Worm (Caenorhabditis elegans) whole organism, L3 larva: Measurements from ENCODE around the gene D1044.6.

Experiments
- R02D3.7 ChIP-seq: fragments of 150-350 bp; optimal IDR thresholded peaks from 2 replicates; lab custom pipeline; 2014; ENCODE audit warnings: missing biosample characterization, missing genetic modification characterization
- ZK546.5 ChIP-seq: sonication (generic microtip); optimal IDR thresholded peaks from 2 replicates; lab custom pipeline; 2017; ENCODE audit warnings: missing biosample characterization, missing genetic modification characterization
- aly-2 ChIP-seq: fragments of 150-350 bp; optimal IDR thresholded peaks from 2 replicates; lab custom pipeline; 2014; ENCODE audit warnings: missing biosample characterization, missing genetic modification characterization
- ama-1 ChIP-seq: fragments of 150-350 bp; optimal IDR thresholded peaks from 2 replicates; lab custom pipeline; 2018
- ceh-16 ChIP-seq: sonication (generic microtip); optimal IDR thresholded peaks from 2 replicates; lab custom pipeline; 2017; ENCODE audit warnings: missing biosample characterization, missing genetic modification characterization
- ceh-28 ChIP-seq: fragments of 150-350 bp; optimal IDR thresholded peaks from 2 replicates; lab custom pipeline; 2014; ENCODE audit warnings: missing biosample characterization, missing genetic modification reagents, missing genetic modification characterization
- ceh-82 ChIP-seq: fragments of 150-350 bp; optimal IDR thresholded peaks from 2 replicates; lab custom pipeline; 2014; ENCODE audit warnings: missing biosample characterization, missing genetic modification characterization
- ceh-9 ChIP-seq: sonication (generic microtip); optimal IDR thresholded peaks from 2 replicates; lab custom pipeline; 2018; ENCODE audit warnings: missing biosample characterization, missing genetic modification characterization
- daf-12 ChIP-seq: fragments of 150-350 bp; optimal IDR thresholded peaks from 2 replicates; lab custom pipeline; 2014; ENCODE audit warnings: missing biosample characterization, missing genetic modification reagents, missing genetic modification characterization
- egl-27 ChIP-seq: sonication (generic microtip); optimal IDR thresholded peaks from 4 replicates; lab custom pipeline; 2017; ENCODE audit warnings: missing biosample characterization, missing genetic modification reagents, missing genetic modification characterization
- egl-5 ChIP-seq: fragments of 150-350 bp; optimal IDR thresholded peaks from 2 replicates; lab custom pipeline; 2017; ENCODE audit warnings: missing biosample characterization, missing genetic modification reagents, missing genetic modification characterization, inconsistent platforms
- elt-1 ChIP-seq: fragments of 150-350 bp; optimal IDR thresholded peaks from 2 replicates; lab custom pipeline; 2014; ENCODE audit warnings: missing biosample characterization, missing genetic modification characterization
- elt-2 ChIP-seq: sonication (generic microtip); optimal IDR thresholded peaks from 2 replicates; lab custom pipeline; 2016; ENCODE audit warnings: missing genetic modification reagents, mild to moderate bottlenecking, missing genetic modification characterization, missing compliant biosample characterization
- elt-3 ChIP-seq, 3 experiments: fragments of 150-350 bp in 1 of 3; sonication (generic microtip) in 2 of 3; optimal IDR thresholded peaks; 2 replicates in 2 of 3; 4 replicates in 1 of 3; lab custom pipeline; 2014 to 2017; ENCODE audit warnings: missing biosample characterization in 3 of 3, missing genetic modification characterization in 3 of 3
- eor-1 ChIP-seq, 2 experiments: fragments of 150-350 bp; optimal IDR thresholded peaks; 2 replicates each; lab custom pipeline; 2014 to 2018; ENCODE audit warnings: missing biosample characterization in 2 of 2, missing genetic modification characterization in 2 of 2
- fkh-10 ChIP-seq: sonication (generic microtip); optimal IDR thresholded peaks from 2 replicates; lab custom pipeline; 2017; ENCODE audit warnings: missing biosample characterization, missing genetic modification reagents, missing genetic modification characterization
- fkh-2 ChIP-seq: fragments of 150-350 bp; optimal IDR thresholded peaks from 2 replicates; lab custom pipeline; 2014; ENCODE audit warnings: missing biosample characterization, missing genetic modification reagents, missing genetic modification characterization
- fos-1 ChIP-seq: fragments of 150-350 bp; optimal IDR thresholded peaks from 2 replicates; lab custom pipeline; 2014; ENCODE audit warnings: missing biosample characterization, missing genetic modification characterization
- hmg-11 ChIP-seq: sonication (generic microtip); optimal IDR thresholded peaks from 2 replicates; lab custom pipeline; 2016; ENCODE audit warnings: missing genetic modification characterization, missing compliant biosample characterization
- jun-1 ChIP-seq: fragments of 150-350 bp; optimal IDR thresholded peaks from 2 replicates; lab custom pipeline; 2014; ENCODE audit warnings: missing biosample characterization, missing genetic modification reagents, missing genetic modification characterization
- lin-15B ChIP-seq: fragments of 150-350 bp; optimal IDR thresholded peaks from 2 replicates; lab custom pipeline; 2014; ENCODE audit warnings: missing biosample characterization, missing genetic modification characterization
- lin-39 ChIP-seq: fragments of 150-350 bp; optimal IDR thresholded peaks from 2 replicates; lab custom pipeline; 2018; ENCODE audit warnings: missing biosample characterization, missing genetic modification reagents, missing genetic modification characterization
- lsy-12 ChIP-seq: sonication (generic microtip); optimal IDR thresholded peaks from 2 replicates; lab custom pipeline; 2016; ENCODE audit warnings: mild to moderate bottlenecking, missing genetic modification characterization, missing compliant biosample characterization
- mdl-1 ChIP-seq: fragments of 150-350 bp; optimal IDR thresholded peaks from 2 replicates; lab custom pipeline; 2014; ENCODE audit warnings: missing biosample characterization, missing genetic modification characterization
- mml-1 ChIP-seq: fragments of 150-350 bp; sonication (generic microtip); optimal IDR thresholded peaks from 3 replicates; lab custom pipeline; 2014; ENCODE audit warnings: missing biosample characterization, missing genetic modification characterization
- nfya-1 ChIP-seq: sonication (generic microtip); optimal IDR thresholded peaks from 2 replicates; lab custom pipeline; 2017; ENCODE audit warnings: missing genetic modification characterization, mild to moderate bottlenecking, missing compliant biosample characterization, antibody characterized with exemption, moderate library complexity; ENCODE audit not compliant: insufficient read depth
- nhr-11 ChIP-seq: fragments of 150-350 bp; optimal IDR thresholded peaks from 2 replicates; lab custom pipeline; 2014; ENCODE audit warnings: missing biosample characterization, missing genetic modification characterization
- nhr-12 ChIP-seq: fragments of 150-350 bp; optimal IDR thresholded peaks from 2 replicates; lab custom pipeline; 2014; ENCODE audit warnings: missing biosample characterization, missing genetic modification characterization
- nhr-23 ChIP-seq: fragments of 150-350 bp; optimal IDR thresholded peaks from 2 replicates; lab custom pipeline; 2014; ENCODE audit warnings: missing biosample characterization, missing genetic modification reagents, missing genetic modification characterization
- nhr-237 ChIP-seq: fragments of 150-350 bp; optimal IDR thresholded peaks from 2 replicates; lab custom pipeline; 2014; ENCODE audit warnings: missing biosample characterization, missing genetic modification characterization
- nhr-25 ChIP-seq: sonication (generic microtip); optimal IDR thresholded peaks from 2 replicates; lab custom pipeline; 2017; ENCODE audit warnings: missing biosample characterization, missing genetic modification characterization
- nhr-28 ChIP-seq: fragments of 150-350 bp; optimal IDR thresholded peaks from 2 replicates; lab custom pipeline; 2014; ENCODE audit warnings: missing biosample characterization, missing genetic modification characterization
- nhr-43 ChIP-seq: sonication (generic microtip); optimal IDR thresholded peaks from 2 replicates; lab custom pipeline; 2016; ENCODE audit warnings: mild to moderate bottlenecking, missing genetic modification characterization, missing compliant biosample characterization; ENCODE audit not compliant: poor library complexity, severe bottlenecking
- nhr-67 ChIP-seq: fragments of 150-350 bp; optimal IDR thresholded peaks from 2 replicates; lab custom pipeline; 2014; ENCODE audit warnings: missing biosample characterization, missing genetic modification characterization
- nhr-76 ChIP-seq: fragments of 150-350 bp; sonication (generic microtip); optimal IDR thresholded peaks from 5 replicates; lab custom pipeline; 2014; ENCODE audit warnings: missing biosample characterization, missing genetic modification characterization
- nhr-77 ChIP-seq: fragments of 150-350 bp; optimal IDR thresholded peaks from 2 replicates; lab custom pipeline; 2014; ENCODE audit warnings: missing biosample characterization, missing genetic modification characterization
- pha-4 ChIP-seq: fragments of 150-350 bp; optimal IDR thresholded peaks from 2 replicates; lab custom pipeline; 2014; ENCODE audit warnings: missing biosample characterization, missing genetic modification reagents, missing genetic modification characterization
- pqm-1 ChIP-seq: fragments of 150-350 bp; optimal IDR thresholded peaks from 2 replicates; lab custom pipeline; 2017; ENCODE audit warnings: missing biosample characterization, missing genetic modification characterization, inconsistent platforms
- sea-2 ChIP-seq: fragments of 150-350 bp; sonication (generic microtip); optimal IDR thresholded peaks from 4 replicates; lab custom pipeline; 2014; ENCODE audit warnings: missing biosample characterization, missing genetic modification reagents, missing genetic modification characterization
- skn-1 ChIP-seq: fragments of 150-350 bp; optimal IDR thresholded peaks from 2 replicates; lab custom pipeline; 2014; ENCODE audit warnings: missing biosample characterization, missing genetic modification characterization
- snpc-4 ChIP-seq: fragments of 150-350 bp; optimal IDR thresholded peaks from 2 replicates; lab custom pipeline; 2014; ENCODE audit warnings: missing biosample characterization, missing genetic modification characterization
- tbx-2 ChIP-seq: sonication (generic microtip); optimal IDR thresholded peaks from 2 replicates; lab custom pipeline; 2016; ENCODE audit warnings: mild to moderate bottlenecking, missing genetic modification characterization, missing compliant biosample characterization
- unc-39 ChIP-seq: sonication (generic microtip); optimal IDR thresholded peaks from 4 replicates; lab custom pipeline; 2017; ENCODE audit warnings: missing biosample characterization, missing genetic modification characterization
- unc-62 ChIP-seq: fragments of 150-350 bp; sonication (generic microtip); optimal IDR thresholded peaks from 4 replicates; lab custom pipeline; 2014; ENCODE audit warnings: missing biosample characterization, missing genetic modification reagents, missing genetic modification characterization
- zag-1 ChIP-seq: fragments of 150-350 bp; optimal IDR thresholded peaks from 2 replicates; lab custom pipeline; 2014; ENCODE audit warnings: missing biosample characterization, missing genetic modification characterization
- ztf-11 ChIP-seq: fragments of 150-350 bp; optimal IDR thresholded peaks from 2 replicates; lab custom pipeline; 2014; ENCODE audit warnings: missing biosample characterization, missing genetic modification characterization
- ztf-4 ChIP-seq: fragments of 150-350 bp; optimal IDR thresholded peaks from 2 replicates; lab custom pipeline; 2014; ENCODE audit warnings: missing biosample characterization, missing genetic modification characterization

Gene D1044.6

ce11 chrIII:5503669-5504068 lies 39.3 kb downstream of the D1044.6 start:
- TF ChIP-seq nhr-67, result no peak
- no peak for TF ChIP-seq jun-1 (tag; lab: Kevin White, UChicago)
- no peak for TF ChIP-seq sea-2 (GFP tag; lab: Kevin White, UChicago)
- no peak for TF ChIP-seq lin-15B (tag; lab: Kevin White, UChicago)
- no peak for TF ChIP-seq skn-1 (tag; lab: Kevin White, UChicago)
- TF ChIP-seq nhr-77 (tag; lab: Kevin White, UChicago), result no peak
- no peak for TF ChIP-seq nfya-1 (tag; lab: Kevin White, UChicago)
- TF ChIP-seq unc-62 (GFP tag; lab: Kevin White, UChicago), result no peak
- no peak for TF ChIP-seq egl-5 (tag; lab: Kevin White, UChicago)

DNA sequence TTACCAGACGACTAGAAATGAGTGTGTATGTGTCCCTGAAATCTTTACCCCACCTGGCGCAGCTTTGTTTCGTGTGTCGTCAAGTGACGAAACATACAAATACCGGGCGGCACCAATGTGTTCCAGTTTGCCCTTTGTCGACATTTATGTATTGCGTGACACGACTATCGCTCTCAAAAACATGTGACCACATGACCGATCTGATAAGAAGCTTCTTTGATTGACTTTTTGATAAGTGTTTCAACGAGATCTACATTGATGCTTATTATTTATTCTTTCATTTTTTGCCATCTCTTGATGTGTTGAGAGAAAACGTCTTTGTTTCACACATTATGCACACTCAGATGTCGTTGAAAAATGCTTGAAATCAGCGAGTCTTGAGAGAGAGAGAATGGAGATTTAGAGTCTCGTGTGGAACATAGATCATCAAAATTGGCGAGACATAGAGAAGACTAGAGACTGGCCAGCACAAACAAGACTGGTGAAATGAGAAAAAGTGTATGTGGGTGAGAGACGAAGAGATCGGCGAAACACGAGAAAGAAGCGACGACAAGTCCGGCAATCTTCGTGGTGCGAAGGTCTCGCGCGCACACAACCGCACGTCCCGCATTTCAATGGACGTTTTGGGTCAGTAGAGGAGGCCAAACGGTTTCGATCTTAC lies 39.9 kb downstream of the D1044.6 start:
- peak; percentile 19 for TF ChIP-seq lin-15B (tag; lab: Kevin White, UChicago)
- TF ChIP-seq jun-1 (tag; lab: Kevin White, UChicago), result peak; percentile 28
- TF ChIP-seq fos-1 (tag; lab: Kevin White, UChicago), result no peak
- no peak for TF ChIP-seq ZK546.5
- TF ChIP-seq nhr-23 (tag; lab: Kevin White, UChicago), result peak; percentile 85
- TF ChIP-seq elt-3 (tag; optimal IDR thresholded peaks at IDR 0.05; lab: Kevin White, UChicago), result no peak
- no peak for TF ChIP-seq tbx-2 (tag; lab: Kevin White, UChicago)
- peak; percentile 44 for TF ChIP-seq ama-1
- TF ChIP-seq fkh-2, result no peak
- TF ChIP-seq pqm-1 (tag; lab: Kevin White, UChicago), result peak; percentile 82
- TF ChIP-seq skn-1 (tag; lab: Kevin White, UChicago), result peak; percentile 57
- no peak for TF ChIP-seq nhr-28 (tag; lab: Kevin White, UChicago)
- no peak for TF ChIP-seq egl-27 (tag; lab: Kevin White, UChicago)
- TF ChIP-seq mdl-1 (tag; lab: Kevin White, UChicago), result peak; percentile 41
- peak; percentile 53 for TF ChIP-seq fkh-10
- no peak for TF ChIP-seq egl-5 (tag; lab: Kevin White, UChicago)
- TF ChIP-seq ceh-16, result no peak
- no peak for TF ChIP-seq ceh-28 (tag; lab: Kevin White, UChicago)
- no peak for TF ChIP-seq mml-1 (tag; lab: Kevin White, UChicago)
- peak; percentile 92 for TF ChIP-seq elt-1
- peak; percentile 64 for TF ChIP-seq pha-4 (tag; lab: Kevin White, UChicago)
- TF ChIP-seq nhr-76, result no peak
- TF ChIP-seq nhr-11 (tag; lab: Kevin White, UChicago), result peak; percentile 8
- TF ChIP-seq lin-39 (tag; lab: Kevin White, UChicago), result peak; percentile 29
- TF ChIP-seq ztf-11 (tag; lab: Kevin White, UChicago), result no peak
- TF ChIP-seq hmg-11, result peak; percentile 51
- TF ChIP-seq nhr-12 (tag; lab: Kevin White, UChicago), result no peak
- no peak for TF ChIP-seq eor-1 (tag; optimal IDR thresholded peaks at IDR 0.05; lab: Kevin White, UChicago)
- no peak for TF ChIP-seq daf-12
- TF ChIP-seq nhr-25 (tag; lab: Kevin White, UChicago), result peak; percentile 63
- no peak for TF ChIP-seq aly-2 (tag; lab: Kevin White, UChicago)
- no peak for TF ChIP-seq sea-2 (GFP tag; lab: Kevin White, UChicago)
- no peak for TF ChIP-seq unc-39 (tag; lab: Kevin White, UChicago)
- peak; percentile 39 for TF ChIP-seq snpc-4
- TF ChIP-seq unc-62 (GFP tag; lab: Kevin White, UChicago), result peak; percentile 3
- peak; percentile 53 for TF ChIP-seq nfya-1 (tag; lab: Kevin White, UChicago)
- no peak for TF ChIP-seq ztf-4 (tag; lab: Kevin White, UChicago)
- peak; percentile 93 for TF ChIP-seq elt-2
- TF ChIP-seq ceh-82, result no peak
- no peak for TF ChIP-seq zag-1
- TF ChIP-seq ceh-9 (tag; lab: Kevin White, UChicago), result no peak
- peak; percentile 72 for TF ChIP-seq nhr-43 (tag; lab: Kevin White, UChicago)
- no peak for TF ChIP-seq nhr-237 (tag; lab: Kevin White, UChicago)
- no peak for TF ChIP-seq nhr-67
- TF ChIP-seq lsy-12 (tag; lab: Kevin White, UChicago), result peak; percentile 39
- TF ChIP-seq R02D3.7 (tag; lab: Kevin White, UChicago), result no peak
- no peak for TF ChIP-seq nhr-77 (tag; lab: Kevin White, UChicago)
- TF ChIP-seq, all 47 proteins: peak for 20
